Fruit fly (Drosophila melanogaster) whole organism: Measurements from ENCODE around the gene Amacr.

ENCODE experiments used
- CG8478 ChIP-seq: fragments of >200 bp; optimal IDR thresholded peaks from 2 replicates; lab custom pipeline; 2018; ENCODE audit warnings: inconsistent platforms
- Dll ChIP-seq: fragments of >200 bp; optimal IDR thresholded peaks from 2 replicates; lab custom pipeline; 2017
- pan ChIP-seq: fragments of >200 bp; optimal IDR thresholded peaks from 2 replicates; lab custom pipeline; 2017
- usp ChIP-seq: fragments of >200 bp; optimal IDR thresholded peaks from 2 replicates; lab custom pipeline; 2017; ENCODE audit warnings: missing biosample characterization, missing genetic modification characterization, mixed read lengths

DNA sequence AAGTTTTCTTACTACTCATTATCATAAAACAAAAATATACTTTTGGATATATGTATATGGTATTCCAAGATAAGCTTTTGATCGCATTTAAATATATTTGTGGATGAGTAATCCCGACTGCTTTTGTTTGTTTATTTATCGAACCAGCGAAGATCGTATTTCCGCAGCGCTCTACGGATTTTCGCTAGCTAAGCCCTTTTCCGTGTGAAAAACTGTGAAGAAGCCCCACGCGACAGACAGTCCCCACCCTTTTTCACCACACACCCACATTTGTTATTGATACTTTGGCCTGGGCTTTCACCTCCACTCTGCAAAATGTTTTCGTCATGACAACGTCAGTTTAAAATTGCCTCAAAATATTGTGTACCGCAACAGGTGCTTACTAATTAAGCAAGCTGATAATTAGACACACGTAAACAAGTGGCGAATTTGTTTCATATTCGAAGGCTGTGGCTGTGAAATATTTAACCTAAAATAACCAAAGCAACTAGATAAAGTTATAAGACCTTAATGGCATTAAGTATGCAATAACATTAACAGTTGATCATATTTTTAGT is 40.9 kb upstream of the Amacr start:
- TF ChIP-seq pan (no peak), Dll (no peak), CG8478 (lab: Kevin White, UChicago) (no peak), usp (GFP tag; lab: Kevin White, UChicago) (no peak)
